Fruit fly (Drosophila melanogaster): ENCODE results near the gene Pfdn5.

dm6 chr3R:22525073-22525413, 38.2 kb downstream of the Pfdn5 start:
- TF ChIP-seq CG7045 (GFP tag; optimal IDR thresholded peaks at IDR 0.05) (no peak), CG5204 (GFP tag; optimal IDR thresholded peaks at IDR 0.05) (no peak), CG12768 (GFP tag; optimal IDR thresholded peaks at IDR 0.05) (no peak)

All from whole organism, adult.